Worm (Caenorhabditis elegans) whole organism, L4 larva: ENCODE results near the gene F42H10.2.

Experiments
- D1046.2 ChIP-seq: fragments of 200-800 bp; sonication (Bioruptor generic); IDR thresholded peaks from 2 replicates; pipeline ENCODE4 v1.3.6; 2022; ENCODE audit warnings: missing genetic modification characterization, missing compliant biosample characterization
- F26F4.8 ChIP-seq: fragments of 200-800 bp; sonication (Bioruptor generic); conservative IDR thresholded peaks from 2 replicates; pipeline ENCODE4 v1.3.6; 2022; ENCODE audit warnings: missing genetic modification characterization, missing compliant biosample characterization
- F44E2.7 ChIP-seq: fragments of 200-800 bp; sonication (Bioruptor generic); IDR thresholded peaks from 2 replicates; pipeline ENCODE4 v2.1.2; 2022; ENCODE audit warnings: missing genetic modification characterization, missing compliant biosample characterization
- R02D3.7 ChIP-seq: fragments of 150-350 bp; sonication (generic microtip); optimal IDR thresholded peaks from 3 replicates; lab custom pipeline; 2014; ENCODE audit warnings: missing biosample characterization, missing genetic modification characterization
- T20F7.1 ChIP-seq: fragments of 200-800 bp; sonication (Bioruptor generic); optimal IDR thresholded peaks from 2 replicates; lab custom pipeline; 2018; ENCODE audit warnings: mild to moderate bottlenecking, missing genetic modification characterization, missing compliant biosample characterization
- T26A8.4 ChIP-seq: fragments of 200-800 bp; sonication (Bioruptor generic); IDR thresholded peaks from 2 replicates; pipeline ENCODE4 v1.3.6; 2022; ENCODE audit warnings: missing genetic modification characterization, missing compliant biosample characterization
- Y105C5A.15 ChIP-seq: fragments of 200-800 bp; sonication (Bioruptor generic); IDR thresholded peaks from 2 replicates; pipeline ENCODE4 v1.3.6; 2022; ENCODE audit warnings: missing genetic modification characterization, missing compliant biosample characterization
- Y48G9A.11 ChIP-seq: fragments of 200-800 bp; sonication (Bioruptor generic); IDR thresholded peaks from 2 replicates; pipeline ENCODE4 v1.3.6; 2022; ENCODE audit warnings: missing genetic modification reagents, missing genetic modification characterization, missing compliant biosample characterization
- Y5F2A.4 ChIP-seq: fragments of 200-800 bp; sonication (Bioruptor generic); optimal IDR thresholded peaks from 2 replicates; lab custom pipeline; 2018; ENCODE audit warnings: mild to moderate bottlenecking, missing genetic modification characterization, missing compliant biosample characterization
- Y75B8A.6 ChIP-seq: fragments of 200-800 bp; sonication (Bioruptor generic); IDR thresholded peaks from 2 replicates; pipeline ENCODE4 v1.3.6; 2022; ENCODE audit warnings: missing genetic modification reagents, missing genetic modification characterization, missing compliant biosample characterization
- ama-1 ChIP-seq: fragments of 150-350 bp; optimal IDR thresholded peaks from 2 replicates; lab custom pipeline; 2014; ENCODE audit warnings: inconsistent platforms, mixed read lengths
- arid-1 ChIP-seq: fragments of 200-800 bp; sonication (Bioruptor generic); conservative IDR thresholded peaks from 2 replicates; pipeline ENCODE4 v1.3.6; 2022; ENCODE audit warnings: missing genetic modification reagents, missing genetic modification characterization, missing compliant biosample characterization
- ceh-32 ChIP-seq: sonication (generic microtip); optimal IDR thresholded peaks from 2 replicates; lab custom pipeline; 2016; ENCODE audit warnings: mild to moderate bottlenecking, missing genetic modification characterization, missing compliant biosample characterization; ENCODE audit not compliant: poor library complexity
- ceh-44 ChIP-seq: fragments of 200-800 bp; sonication (Bioruptor generic); IDR thresholded peaks from 2 replicates; pipeline ENCODE4 v1.3.6; 2022; ENCODE audit warnings: missing genetic modification reagents, missing genetic modification characterization, missing compliant biosample characterization
- ceh-82 ChIP-seq: sonication (generic microtip); optimal IDR thresholded peaks from 2 replicates; lab custom pipeline; 2017; ENCODE audit warnings: missing biosample characterization, missing genetic modification characterization
- cey-2 ChIP-seq: sonication (generic microtip); optimal IDR thresholded peaks from 3 replicates; lab custom pipeline; 2017; ENCODE audit warnings: missing genetic modification characterization, mild to moderate bottlenecking, missing compliant biosample characterization, antibody characterized with exemption, borderline replicate concordance; ENCODE audit not compliant: insufficient read depth
- ctbp-1 ChIP-seq: fragments of 200-800 bp; sonication (Bioruptor generic); IDR thresholded peaks from 2 replicates; pipeline ENCODE4 v1.3.6; 2022; ENCODE audit warnings: missing genetic modification reagents, missing genetic modification characterization, missing compliant biosample characterization
- dmd-8 ChIP-seq: fragments of 200-800 bp; sonication (Bioruptor generic); IDR thresholded peaks from 2 replicates; pipeline ENCODE4 v1.3.6; 2022; ENCODE audit warnings: missing genetic modification characterization, missing compliant biosample characterization
- dmd-9 ChIP-seq: fragments of 200-800 bp; sonication (Bioruptor generic); IDR thresholded peaks from 2 replicates; pipeline ENCODE4 v1.3.6; 2022; ENCODE audit warnings: missing genetic modification reagents, missing genetic modification characterization, missing compliant biosample characterization
- egl-43 ChIP-seq: fragments of 200-800 bp; sonication (Bioruptor generic); IDR thresholded peaks from 2 replicates; pipeline ENCODE4 v1.3.6; 2022; ENCODE audit warnings: missing genetic modification reagents, missing genetic modification characterization, missing compliant biosample characterization
- fkh-10 ChIP-seq: fragments of 150-350 bp; optimal IDR thresholded peaks from 2 replicates; lab custom pipeline; 2014; ENCODE audit warnings: missing biosample characterization, missing genetic modification reagents, missing genetic modification characterization
- hif-1 ChIP-seq, 2 experiments: sonication (generic microtip); optimal IDR thresholded peaks; 2 replicates each; lab custom pipeline; 2016 to 2017; ENCODE audit warnings: missing compliant biosample characterization in 2 of 2, missing genetic modification characterization in 2 of 2, missing genetic modification reagents in 2 of 2, missing genotype in 2 of 2, mild to moderate bottlenecking in 1 of 2
- hlh-11 ChIP-seq: fragments of 200-800 bp; sonication (Bioruptor generic); optimal IDR thresholded peaks from 2 replicates; lab custom pipeline; 2018; ENCODE audit warnings: mild to moderate bottlenecking, missing genetic modification characterization, missing compliant biosample characterization
- hmg-1.1 ChIP-seq: fragments of 200-800 bp; sonication (Bioruptor generic); IDR thresholded peaks from 2 replicates; pipeline ENCODE4 v1.3.6; 2022; ENCODE audit warnings: missing genetic modification reagents, missing genetic modification characterization, missing compliant biosample characterization
- lim-7 ChIP-seq: fragments of 200-800 bp; sonication (Bioruptor generic); IDR thresholded peaks from 2 replicates; pipeline ENCODE4 v1.3.6; 2022; ENCODE audit warnings: missing genetic modification characterization, missing compliant biosample characterization
- lin-13 ChIP-seq: fragments of 150-350 bp; optimal IDR thresholded peaks from 2 replicates; lab custom pipeline; 2014; ENCODE audit warnings: missing biosample characterization, missing genetic modification reagents, missing genetic modification characterization
- lin-29 ChIP-seq: fragments of 200-800 bp; sonication (Bioruptor generic); IDR thresholded peaks from 2 replicates; pipeline ENCODE4 v1.3.6; 2022; ENCODE audit warnings: missing genetic modification reagents, missing genetic modification characterization, missing compliant biosample characterization
- madf-5 ChIP-seq, 2 experiments: fragments of 200-800 bp; sonication (Bioruptor generic); IDR thresholded peaks; 2 replicates each; pipeline ENCODE4 v1.3.6; 2022; ENCODE audit warnings: missing compliant biosample characterization in 2 of 2, missing genetic modification characterization in 2 of 2
- mep-1 ChIP-seq: fragments of 150-350 bp; sonication (generic microtip); optimal IDR thresholded peaks from 3 replicates; lab custom pipeline; 2014; ENCODE audit warnings: missing biosample characterization, missing genetic modification characterization
- mxl-2 ChIP-seq: fragments of 200-800 bp; sonication (Bioruptor generic); conservative IDR thresholded peaks from 2 replicates; pipeline ENCODE4 v1.3.6; 2022; ENCODE audit warnings: missing genetic modification reagents, missing genetic modification characterization, missing compliant biosample characterization
- mxl-3 ChIP-seq: fragments of 200-800 bp; sonication (Bioruptor generic); optimal IDR thresholded peaks from 2 replicates; lab custom pipeline; 2018; ENCODE audit warnings: mild to moderate bottlenecking, missing genetic modification characterization, missing compliant biosample characterization
- nhr-237 ChIP-seq: sonication (generic microtip); optimal IDR thresholded peaks from 2 replicates; lab custom pipeline; 2017; ENCODE audit warnings: missing biosample characterization, missing genetic modification characterization
- nhr-28 ChIP-seq: fragments of 150-350 bp; optimal IDR thresholded peaks from 2 replicates; lab custom pipeline; 2014; ENCODE audit warnings: missing biosample characterization, missing genetic modification characterization
- nhr-41 ChIP-seq: fragments of 200-800 bp; sonication (Bioruptor generic); IDR thresholded peaks from 2 replicates; pipeline ENCODE4 v1.3.6; 2022; ENCODE audit warnings: missing genetic modification reagents, missing genetic modification characterization, missing compliant biosample characterization
- nhr-48 ChIP-seq: sonication (generic microtip); optimal IDR thresholded peaks from 2 replicates; lab custom pipeline; 2016; ENCODE audit warnings: mild to moderate bottlenecking, missing genetic modification characterization, missing compliant biosample characterization
- nhr-6 ChIP-seq: fragments of 150-350 bp; optimal IDR thresholded peaks from 2 replicates; lab custom pipeline; 2014; ENCODE audit warnings: missing biosample characterization, missing genetic modification characterization
- nhr-76 ChIP-seq: fragments of 150-350 bp; optimal IDR thresholded peaks from 2 replicates; lab custom pipeline; 2014; ENCODE audit warnings: missing biosample characterization, missing genetic modification characterization
- nhr-77 ChIP-seq: fragments of 150-350 bp; optimal IDR thresholded peaks from 2 replicates; lab custom pipeline; 2014; ENCODE audit warnings: missing biosample characterization, missing genetic modification characterization
- rbr-2 ChIP-seq: sonication (generic microtip); optimal IDR thresholded peaks from 2 replicates; lab custom pipeline; 2016; ENCODE audit warnings: missing genotype, missing genetic modification characterization, missing compliant biosample characterization
- set-16 ChIP-seq: fragments of 200-800 bp; sonication (Bioruptor generic); IDR thresholded peaks from 2 replicates; pipeline ENCODE4 v1.3.6; 2022; ENCODE audit warnings: missing genetic modification reagents, missing genetic modification characterization, missing compliant biosample characterization
- snpc-1.2 ChIP-seq: fragments of 200-800 bp; sonication (Bioruptor generic); IDR thresholded peaks from 2 replicates; pipeline ENCODE4 v1.3.6; 2022; ENCODE audit warnings: missing genetic modification reagents, missing genetic modification characterization, missing compliant biosample characterization
- snpc-4 ChIP-seq: fragments of 150-350 bp; optimal IDR thresholded peaks from 2 replicates; lab custom pipeline; 2014; ENCODE audit warnings: missing biosample characterization, missing genetic modification characterization
- spr-1 ChIP-seq: sonication (generic microtip); optimal IDR thresholded peaks from 2 replicates; lab custom pipeline; 2016; ENCODE audit warnings: mild to moderate bottlenecking, missing genetic modification characterization, missing compliant biosample characterization
- spr-3 ChIP-seq: fragments of 200-800 bp; sonication (Bioruptor generic); optimal IDR thresholded peaks from 2 replicates; lab custom pipeline; 2018; ENCODE audit warnings: mild to moderate bottlenecking, missing genetic modification characterization, missing compliant biosample characterization
- tag-97 ChIP-seq: fragments of 200-800 bp; sonication (Bioruptor generic); IDR thresholded peaks from 2 replicates; pipeline ENCODE4 v1.3.6; 2022; ENCODE audit warnings: missing genetic modification characterization, missing compliant biosample characterization
- unc-130 ChIP-seq: sonication (generic microtip); optimal IDR thresholded peaks from 2 replicates; lab custom pipeline; 2016; ENCODE audit warnings: missing genetic modification reagents, missing genetic modification characterization, missing compliant biosample characterization
- vab-7 ChIP-seq: fragments of 200-800 bp; sonication (Bioruptor generic); IDR thresholded peaks from 2 replicates; pipeline ENCODE4 v1.3.6; 2022; ENCODE audit warnings: missing genetic modification reagents, missing genetic modification characterization, missing compliant biosample characterization
- zfp-2 ChIP-seq: sonication (generic microtip); optimal IDR thresholded peaks from 2 replicates; lab custom pipeline; 2016; ENCODE audit warnings: mild to moderate bottlenecking, missing genetic modification characterization, missing compliant biosample characterization
- zfp-3 ChIP-seq: fragments of 200-800 bp; sonication (Bioruptor generic); conservative IDR thresholded peaks from 2 replicates; pipeline ENCODE4 v1.3.6; 2022; ENCODE audit warnings: missing genetic modification reagents, missing genetic modification characterization, missing compliant biosample characterization
- zip-11 ChIP-seq: fragments of 200-800 bp; sonication (Bioruptor generic); IDR thresholded peaks from 2 replicates; pipeline ENCODE4 v1.3.6; 2022; ENCODE audit warnings: missing genetic modification characterization, missing compliant biosample characterization

The F42H10.2 gene

ce11 chrIII:8443557-8444131 lies 46.8 kb upstream of the F42H10.2 start, which contains the start of gene ufbp-1 (continued):
- TF ChIP-seq spr-3 (peak; percentile 57), hlh-11 (peak; percentile 83), snpc-4 (tag; lab: Kevin White, UChicago) (no peak), vab-7 (GFP tag; lab: Robert Waterston, UW) (no peak; the same call in 1 of the 2 replicates), fkh-10 (GFP tag; lab: Kevin White, UChicago) (no peak), ceh-32 (tag; lab: Kevin White, UChicago) (no peak), Y5F2A.4 (GFP tag; lab: Kevin White, UChicago) (peak; percentile 77), ceh-82 (tag; lab: Kevin White, UChicago) (no peak), set-16 (no peak), ctbp-1 (peak; percentile 82), F26F4.8 (GFP tag; lab: Robert Waterston, UW) (no peak), F44E2.7 (GFP tag; lab: Robert Waterston, UW) (no peak), D1046.2 (GFP tag; lab: Robert Waterston, UW) (no peak), spr-1 (tag; lab: Kevin White, UChicago) (peak; percentile 26), mep-1 (tag; lab: Kevin White, UChicago) (peak; percentile 96), Y75B8A.6 (GFP tag; lab: Robert Waterston, UW) (peak; percentile 52; the same call in 1 of the 2 replicates), snpc-1.2 (peak; percentile 70), zip-11 (GFP tag; lab: Robert Waterston, UW) (0 out of 2 replicates have a peak, but pooled peaks have one; percentile 77), nhr-41 (GFP tag; lab: Robert Waterston, UW) (peak; percentile 78; the same call in 1 of the 2 replicates), nhr-48 (tag; lab: Kevin White, UChicago) (peak; percentile 18), zfp-2 (no peak), Y105C5A.15 (GFP tag; lab: Robert Waterston, UW) (no peak), lin-13 (peak; percentile 84), nhr-6 (peak; percentile 52), lin-29 (GFP tag; lab: Robert Waterston, UW) (peak; percentile 41; the same call in 1 of the 2 replicates), R02D3.7 (no peak), mxl-2 (GFP tag; lab: Robert Waterston, UW) (no peak), cey-2 (tag; lab: Kevin White, UChicago) (no peak), unc-130 (GFP tag; lab: Kevin White, UChicago) (peak; percentile 58), dmd-9 (GFP tag; lab: Robert Waterston, UW) (peak; percentile 18; the same call in 1 of the 2 replicates), tag-97 (GFP tag; lab: Robert Waterston, UW) (no peak), T26A8.4 (peak; percentile 87; the same call in 1 of the 2 replicates), hif-1 (tag; optimal IDR thresholded peaks at IDR 0.05; lab: Kevin White, UChicago) (peak in 1 of 2 experiments; percentile 52), nhr-77 (tag; lab: Kevin White, UChicago) (no peak), nhr-237 (no peak), nhr-28 (peak; percentile 14), rbr-2 (tag; lab: Kevin White, UChicago) (peak; percentile 26), madf-5 (GFP tag; IDR thresholded peaks at IDR 0.05; lab: Robert Waterston, UW) (peak in 1 of 2 experiments; percentile 24; a peak in 2 of 4 replicates), arid-1 (GFP tag; lab: Robert Waterston, UW) (peak; percentile 82), hmg-1.1 (peak; percentile 70), dmd-8 (GFP tag; lab: Robert Waterston, UW) (no peak), nhr-76 (tag; lab: Kevin White, UChicago) (no peak), T20F7.1 (GFP tag; lab: Kevin White, UChicago) (peak; percentile 87), Y48G9A.11 (GFP tag; lab: Robert Waterston, UW) (peak; percentile 79), lim-7 (GFP tag; lab: Robert Waterston, UW) (peak; percentile 81), egl-43 (GFP tag; lab: Robert Waterston, UW) (0 out of 2 replicates have a peak, but pooled peaks have one; percentile 54), mxl-3 (GFP tag; lab: Kevin White, UChicago) (peak; percentile 49), zfp-3 (GFP tag; lab: Robert Waterston, UW) (peak; percentile 96), ama-1 (lab: Kevin White, UChicago) (peak; percentile 65), ceh-44 (GFP tag; lab: Robert Waterston, UW) (peak; percentile 14; the same call in 1 of the 2 replicates)
